Fruit fly (Drosophila melanogaster) S2 (cell line): ENCODE data around the gene CG14260.

Source experiments
- CG8478 ChIP-seq: fragments of >200 bp; optimal IDR thresholded peaks from 2 replicates; lab custom pipeline; 2018
- CTCF ChIP-seq, 2 experiments: fragments of >200 bp; optimal IDR thresholded peaks; 2 replicates each; lab custom pipeline; 2018

DNA sequence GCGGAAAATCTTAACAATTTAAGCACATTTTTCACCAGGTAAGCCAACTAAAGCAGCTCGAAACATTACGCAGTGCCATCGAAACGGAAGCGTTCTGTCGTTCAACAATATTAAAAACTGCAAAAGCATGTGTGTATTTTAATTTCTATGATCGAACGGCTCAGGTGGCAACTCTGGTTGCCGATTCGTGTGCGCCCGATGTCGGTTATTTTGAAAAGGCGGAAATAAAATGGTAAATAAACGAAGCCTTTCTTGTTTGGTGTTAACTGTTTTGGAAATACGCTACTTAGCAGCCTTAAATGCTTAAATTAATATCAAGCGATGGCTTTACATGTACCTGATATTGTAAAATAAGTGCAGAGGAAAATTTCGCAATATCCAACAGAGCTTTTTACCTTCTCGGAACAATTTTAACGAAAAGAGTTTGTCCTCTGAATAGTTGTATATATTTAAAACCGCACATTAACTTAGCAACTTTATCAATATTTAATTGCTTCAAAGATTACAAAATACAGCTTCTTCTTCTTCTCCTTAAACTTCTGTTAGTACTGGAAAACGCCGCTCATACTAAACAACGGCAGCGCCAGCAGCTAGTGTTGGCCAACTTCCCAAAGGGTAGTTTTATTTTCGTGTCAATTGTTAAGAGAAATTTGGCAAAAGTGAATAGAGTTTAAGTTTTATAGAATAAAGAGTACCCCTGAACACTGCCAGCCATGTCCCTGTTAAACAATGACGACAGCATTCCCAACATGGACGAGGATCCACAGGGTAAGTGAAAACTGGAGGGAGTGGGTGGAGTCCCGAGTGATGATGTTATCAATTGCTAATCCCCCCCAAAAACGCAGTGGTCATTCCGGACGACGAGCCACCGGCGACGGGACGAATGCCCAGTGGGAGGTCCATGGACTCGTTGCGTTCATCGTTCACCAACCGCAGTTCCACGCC is 8.1 kb downstream of the CG14260 start, which contains the start of gene CG5934:
- TF ChIP-seq CG8478 (lab: Kevin White, UChicago) (no peak), CTCF (optimal IDR thresholded peaks at IDR 0.05; lab: Kevin White, UChicago) (peak in 1 of 2 experiments; percentile 3)
